Worm (Caenorhabditis elegans) whole organism, early embryonic: ENCODE results near the gene ttr-48.

Source experiments
- B0310.2 ChIP-seq: sonication (generic microtip); optimal IDR thresholded peaks from 2 replicates; lab custom pipeline; 2016; ENCODE audit warnings: mild to moderate bottlenecking, missing genetic modification characterization, missing compliant biosample characterization
- F13C5.2 ChIP-seq: sonication (generic microtip); optimal IDR thresholded peaks from 2 replicates; lab custom pipeline; 2017; ENCODE audit warnings: mild to moderate bottlenecking, missing genetic modification characterization, inconsistent platforms, missing compliant biosample characterization
- aly-1 ChIP-seq: sonication (generic microtip); optimal IDR thresholded peaks from 2 replicates; lab custom pipeline; 2016; ENCODE audit warnings: missing genetic modification characterization, missing compliant biosample characterization
- ama-1 ChIP-seq: fragments of 150-350 bp; optimal IDR thresholded peaks from 2 replicates; lab custom pipeline; 2014
- ceh-36 ChIP-seq: sonication (generic microtip); optimal IDR thresholded peaks from 2 replicates; lab custom pipeline; 2016; ENCODE audit warnings: missing genetic modification characterization, inconsistent platforms, missing compliant biosample characterization
- ets-7 ChIP-seq: sonication (generic microtip); optimal IDR thresholded peaks from 2 replicates; lab custom pipeline; 2016; ENCODE audit warnings: missing genotype, missing genetic modification characterization, missing compliant biosample characterization
- flt-1 ChIP-seq: fragments of 200-800 bp; sonication (Bioruptor generic); IDR thresholded peaks from 2 replicates; pipeline ENCODE4 v1.3.6; 2022; ENCODE audit warnings: missing genetic modification characterization, missing compliant biosample characterization
- hmbx-1 ChIP-seq: sonication (generic microtip); optimal IDR thresholded peaks from 2 replicates; lab custom pipeline; 2016; ENCODE audit warnings: mild to moderate bottlenecking, missing genetic modification characterization, missing compliant biosample characterization
- hnd-1 ChIP-seq: sonication (generic microtip); optimal IDR thresholded peaks from 2 replicates; lab custom pipeline; 2016; ENCODE audit warnings: missing genetic modification characterization, missing compliant biosample characterization
- pes-1 ChIP-seq: fragments of 200-800 bp; sonication (Bioruptor generic); IDR thresholded peaks from 2 replicates; pipeline ENCODE4 v1.3.6; 2022; ENCODE audit warnings: missing genetic modification reagents, missing genetic modification characterization, missing compliant biosample characterization
- scrt-1 ChIP-seq: fragments of 200-800 bp; sonication (Bioruptor generic); IDR thresholded peaks from 2 replicates; pipeline ENCODE4 v1.3.6; 2022; ENCODE audit warnings: missing genetic modification characterization, missing compliant biosample characterization
- sea-1 ChIP-seq: fragments of 200-800 bp; sonication (Bioruptor generic); conservative IDR thresholded peaks from 2 replicates; pipeline ENCODE4 v1.3.6; 2022; ENCODE audit warnings: missing genetic modification characterization, missing compliant biosample characterization
- tbx-37 ChIP-seq: fragments of 200-800 bp; sonication (Bioruptor generic); conservative IDR thresholded peaks from 2 replicates; pipeline ENCODE4 v1.3.6; 2022; ENCODE audit warnings: missing genetic modification reagents, missing genetic modification characterization, missing compliant biosample characterization
- tra-4 ChIP-seq: sonication (generic microtip); optimal IDR thresholded peaks from 2 replicates; lab custom pipeline; 2017; ENCODE audit warnings: missing genetic modification characterization, missing compliant biosample characterization

ce11 chrX:3871578-3872234 lies 29.5 kb upstream of the ttr-48 start:
- no peak for TF ChIP-seq aly-1
- no peak for TF ChIP-seq B0310.2 (tag; lab: Kevin White, UChicago)
- TF ChIP-seq hnd-1 (tag; lab: Kevin White, UChicago) = no peak
- no peak for TF ChIP-seq ama-1
- no peak for TF ChIP-seq scrt-1
- no peak for TF ChIP-seq flt-1 (GFP tag; lab: Robert Waterston, UW)
- no peak for TF ChIP-seq tbx-37 (GFP tag; lab: Robert Waterston, UW)
- TF ChIP-seq tra-4 (tag; lab: Kevin White, UChicago) = no peak
- TF ChIP-seq ets-7 = no peak
- TF ChIP-seq F13C5.2 (tag; lab: Kevin White, UChicago) = no peak
- TF ChIP-seq hmbx-1 = no peak
- no peak for TF ChIP-seq sea-1 (GFP tag; lab: Robert Waterston, UW)
- no peak for TF ChIP-seq ceh-36
- TF ChIP-seq pes-1 (GFP tag; lab: Robert Waterston, UW) = no peak
